Worm (Caenorhabditis elegans) whole organism, late embryonic: Measurements from ENCODE around the gene clec-252.
A peak's percentile ranks its signal among the peaks of the same experiment; 100 is the strongest.

ENCODE experiments used
- C08G9.2 ChIP-seq: sonication (generic microtip); optimal IDR thresholded peaks from 2 replicates; lab custom pipeline; 2016; ENCODE audit warnings: mild to moderate bottlenecking, missing genetic modification characterization, moderate library complexity, missing compliant biosample characterization
- F13H6.1 ChIP-seq: sonication (generic microtip); optimal IDR thresholded peaks from 2 replicates; lab custom pipeline; 2016; ENCODE audit warnings: missing genetic modification characterization, missing compliant biosample characterization
- K02D7.2 ChIP-seq: sonication (generic microtip); optimal IDR thresholded peaks from 2 replicates; lab custom pipeline; 2017; ENCODE audit warnings: mild to moderate bottlenecking, missing genetic modification characterization, missing compliant biosample characterization
- K09A11.1 ChIP-seq: sonication (generic microtip); optimal IDR thresholded peaks from 2 replicates; lab custom pipeline; 2017; ENCODE audit warnings: antibody characterized with exemption, mild to moderate bottlenecking, missing genetic modification characterization, missing compliant biosample characterization; ENCODE audit not compliant: insufficient read depth
- T23F11.4 ChIP-seq: fragments of 200-800 bp; sonication (Bioruptor generic); optimal IDR thresholded peaks from 2 replicates; lab custom pipeline; 2018; ENCODE audit warnings: mild to moderate bottlenecking, missing genetic modification characterization, missing compliant biosample characterization
- ceh-19 ChIP-seq: fragments of 200-800 bp; sonication (Bioruptor generic); optimal IDR thresholded peaks from 2 replicates; lab custom pipeline; 2018; ENCODE audit warnings: mild to moderate bottlenecking, missing genetic modification characterization, missing compliant biosample characterization
- ceh-2 ChIP-seq: sonication (generic microtip); optimal IDR thresholded peaks from 2 replicates; lab custom pipeline; 2016; ENCODE audit warnings: missing genotype, missing genetic modification characterization, missing compliant biosample characterization
- ceh-22 ChIP-seq: sonication (generic microtip); optimal IDR thresholded peaks from 2 replicates; lab custom pipeline; 2017; ENCODE audit warnings: missing biosample characterization, missing genetic modification characterization
- ceh-24 ChIP-seq: sonication (generic microtip); optimal IDR thresholded peaks from 2 replicates; lab custom pipeline; 2016; ENCODE audit warnings: mild to moderate bottlenecking, missing genetic modification characterization, missing compliant biosample characterization
- ceh-31 ChIP-seq: sonication (generic microtip); optimal IDR thresholded peaks from 2 replicates; lab custom pipeline; 2016; ENCODE audit warnings: missing genetic modification characterization, missing compliant biosample characterization
- ceh-34 ChIP-seq: sonication (generic microtip); optimal IDR thresholded peaks from 2 replicates; lab custom pipeline; 2016; ENCODE audit warnings: mild to moderate bottlenecking, missing genetic modification characterization, missing compliant biosample characterization
- ceh-48 ChIP-seq: sonication (generic microtip); optimal IDR thresholded peaks from 2 replicates; lab custom pipeline; 2016; ENCODE audit warnings: missing genetic modification characterization, inconsistent platforms, missing compliant biosample characterization
- ceh-9 ChIP-seq: sonication (generic microtip); optimal IDR thresholded peaks from 2 replicates; lab custom pipeline; 2016; ENCODE audit warnings: mild to moderate bottlenecking, missing genetic modification characterization, inconsistent platforms, missing compliant biosample characterization
- che-1 ChIP-seq: sonication (generic microtip); optimal IDR thresholded peaks from 2 replicates; lab custom pipeline; 2016; ENCODE audit warnings: mild to moderate bottlenecking, missing genetic modification characterization, missing compliant biosample characterization
- dmd-4 ChIP-seq: sonication (generic microtip); optimal IDR thresholded peaks from 2 replicates; lab custom pipeline; 2016; ENCODE audit warnings: borderline replicate concordance, missing genetic modification characterization, missing compliant biosample characterization
- dve-1 ChIP-seq: sonication (generic microtip); optimal IDR thresholded peaks from 2 replicates; lab custom pipeline; 2017; ENCODE audit warnings: antibody characterized with exemption, mild to moderate bottlenecking, missing genetic modification characterization, missing compliant biosample characterization
- elt-4 ChIP-seq: sonication (generic microtip); optimal IDR thresholded peaks from 2 replicates; lab custom pipeline; 2016; ENCODE audit warnings: missing genetic modification characterization, missing compliant biosample characterization
- eyg-1 ChIP-seq: sonication (generic microtip); optimal IDR thresholded peaks from 2 replicates; lab custom pipeline; 2016; ENCODE audit warnings: missing genotype, missing genetic modification characterization, missing compliant biosample characterization
- fax-1 ChIP-seq: sonication (generic microtip); optimal IDR thresholded peaks from 2 replicates; lab custom pipeline; 2016; ENCODE audit warnings: missing genotype, missing genetic modification characterization, missing compliant biosample characterization
- fkh-10 ChIP-seq: fragments of 150-350 bp; optimal IDR thresholded peaks from 2 replicates; lab custom pipeline; 2014; ENCODE audit warnings: missing biosample characterization, missing genetic modification reagents, missing genetic modification characterization
- fkh-6 ChIP-seq: sonication (generic microtip); optimal IDR thresholded peaks from 2 replicates; lab custom pipeline; 2016; ENCODE audit warnings: missing genetic modification characterization, missing compliant biosample characterization
- gmeb-2 ChIP-seq: sonication (generic microtip); optimal IDR thresholded peaks from 2 replicates; lab custom pipeline; 2016; ENCODE audit warnings: missing genetic modification characterization, inconsistent platforms, missing compliant biosample characterization
- hlh-13 ChIP-seq: fragments of 200-800 bp; sonication (Bioruptor generic); optimal IDR thresholded peaks from 2 replicates; lab custom pipeline; 2018; ENCODE audit warnings: mild to moderate bottlenecking, missing genetic modification characterization, missing compliant biosample characterization
- hlh-15 ChIP-seq: sonication (generic microtip); optimal IDR thresholded peaks from 2 replicates; lab custom pipeline; 2016; ENCODE audit warnings: missing genetic modification characterization, missing compliant biosample characterization
- hlh-30 ChIP-seq: sonication (generic microtip); optimal IDR thresholded peaks from 2 replicates; lab custom pipeline; 2017; ENCODE audit warnings: antibody characterized with exemption, missing genetic modification characterization, missing compliant biosample characterization; ENCODE audit not compliant: insufficient read depth
- hlh-8 ChIP-seq: sonication (generic microtip); optimal IDR thresholded peaks from 2 replicates; lab custom pipeline; 2016; ENCODE audit warnings: missing genotype, missing genetic modification characterization, missing compliant biosample characterization
- lim-6 ChIP-seq: sonication (generic microtip); optimal IDR thresholded peaks from 2 replicates; lab custom pipeline; 2016; ENCODE audit warnings: missing genetic modification characterization, missing compliant biosample characterization
- madf-2 ChIP-seq: sonication (generic microtip); optimal IDR thresholded peaks from 2 replicates; lab custom pipeline; 2017; ENCODE audit warnings: missing genetic modification characterization, missing compliant biosample characterization
- mec-3 ChIP-seq: sonication (generic microtip); optimal IDR thresholded peaks from 2 replicates; lab custom pipeline; 2016; ENCODE audit warnings: borderline replicate concordance, missing genetic modification characterization, missing compliant biosample characterization
- nfya-1 ChIP-seq: sonication (generic microtip); optimal IDR thresholded peaks from 2 replicates; lab custom pipeline; 2017; ENCODE audit warnings: missing genetic modification characterization, mild to moderate bottlenecking, missing compliant biosample characterization, antibody characterized with exemption, moderate library complexity
- nhr-11 ChIP-seq: fragments of 150-350 bp; optimal IDR thresholded peaks from 2 replicates; lab custom pipeline; 2014; ENCODE audit warnings: missing biosample characterization, missing genetic modification characterization
- nhr-232 ChIP-seq: sonication (generic microtip); optimal IDR thresholded peaks from 2 replicates; lab custom pipeline; 2016; ENCODE audit warnings: missing genetic modification characterization, missing compliant biosample characterization
- npax-4 ChIP-seq: sonication (generic microtip); optimal IDR thresholded peaks from 2 replicates; lab custom pipeline; 2016; ENCODE audit warnings: missing genetic modification characterization, missing compliant biosample characterization
- pag-3 ChIP-seq: sonication (generic microtip); optimal IDR thresholded peaks from 2 replicates; lab custom pipeline; 2016; ENCODE audit warnings: missing compliant biosample characterization, missing genetic modification characterization, borderline replicate concordance
- pat-9 ChIP-seq: fragments of 200-800 bp; sonication (Bioruptor generic); optimal IDR thresholded peaks from 2 replicates; lab custom pipeline; 2018; ENCODE audit warnings: mild to moderate bottlenecking, missing genetic modification characterization, moderate library complexity, missing compliant biosample characterization
- pha-2 ChIP-seq: sonication (generic microtip); optimal IDR thresholded peaks from 2 replicates; lab custom pipeline; 2017; ENCODE audit warnings: mild to moderate bottlenecking, missing genetic modification characterization, missing compliant biosample characterization
- pqm-1 ChIP-seq: sonication (generic microtip); optimal IDR thresholded peaks from 2 replicates; lab custom pipeline; 2016; ENCODE audit warnings: missing genetic modification characterization, missing compliant biosample characterization
- pros-1 ChIP-seq: fragments of 150-350 bp; optimal IDR thresholded peaks from 2 replicates; lab custom pipeline; 2014; ENCODE audit warnings: missing biosample characterization, missing genetic modification reagents, missing genetic modification characterization
- ref-2 ChIP-seq: sonication (generic microtip); optimal IDR thresholded peaks from 2 replicates; lab custom pipeline; 2016; ENCODE audit warnings: missing genetic modification characterization, missing compliant biosample characterization
- rnt-1 ChIP-seq: sonication (generic microtip); optimal IDR thresholded peaks from 2 replicates; lab custom pipeline; 2016; ENCODE audit warnings: missing genetic modification characterization, missing compliant biosample characterization
- sdc-2 ChIP-seq: sonication (generic microtip); optimal IDR thresholded peaks from 2 replicates; lab custom pipeline; 2016; ENCODE audit warnings: missing genotype, missing genetic modification characterization, missing compliant biosample characterization
- sox-4 ChIP-seq: sonication (generic microtip); optimal IDR thresholded peaks from 2 replicates; lab custom pipeline; 2017; ENCODE audit warnings: mild to moderate bottlenecking, missing genetic modification characterization, inconsistent platforms, missing compliant biosample characterization
- syd-9 ChIP-seq: sonication (generic microtip); optimal IDR thresholded peaks from 2 replicates; lab custom pipeline; 2016; ENCODE audit warnings: mild to moderate bottlenecking, missing genetic modification characterization, moderate library complexity, missing compliant biosample characterization
- tbx-7 ChIP-seq: sonication (generic microtip); optimal IDR thresholded peaks from 2 replicates; lab custom pipeline; 2016; ENCODE audit warnings: missing genotype, missing genetic modification characterization, missing compliant biosample characterization
- ttx-3 ChIP-seq: sonication (generic microtip); optimal IDR thresholded peaks from 2 replicates; lab custom pipeline; 2016; ENCODE audit warnings: missing genetic modification reagents, missing genetic modification characterization, missing compliant biosample characterization
- unc-42 ChIP-seq: sonication (generic microtip); optimal IDR thresholded peaks from 2 replicates; lab custom pipeline; 2016; ENCODE audit warnings: missing genotype, missing genetic modification characterization, missing compliant biosample characterization
- unc-55 ChIP-seq: sonication (generic microtip); optimal IDR thresholded peaks from 2 replicates; lab custom pipeline; 2017; ENCODE audit warnings: missing biosample characterization, missing genetic modification reagents, missing genetic modification characterization
- zip-5 ChIP-seq: sonication (generic microtip); optimal IDR thresholded peaks from 2 replicates; lab custom pipeline; 2016; ENCODE audit warnings: missing genetic modification characterization, missing compliant biosample characterization
- ztf-16 ChIP-seq: sonication (generic microtip); optimal IDR thresholded peaks from 2 replicates; lab custom pipeline; 2017; ENCODE audit warnings: missing genetic modification characterization, missing compliant biosample characterization

The clec-252 gene

DNA sequence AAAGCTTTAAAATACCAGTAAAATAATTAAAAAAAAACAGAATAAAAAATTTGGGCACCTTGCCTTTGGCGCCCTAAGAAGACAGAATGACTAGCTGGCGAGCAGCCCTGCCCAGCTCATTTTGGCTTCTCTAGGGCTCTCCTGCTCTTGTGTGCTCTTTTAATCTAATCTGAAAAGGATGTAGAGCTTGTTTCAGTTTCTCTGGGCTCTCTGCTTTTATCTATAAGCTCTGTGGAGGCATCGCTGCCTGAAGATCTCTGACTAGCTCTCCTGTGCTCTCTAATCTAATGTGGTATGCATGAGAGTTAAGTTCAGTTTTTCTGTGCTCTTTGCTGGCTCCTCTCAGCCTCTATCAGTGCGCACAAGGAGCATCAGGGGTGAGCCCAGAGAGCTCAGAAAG lies 22.8 kb downstream of the clec-252 start:
- TF ChIP-seq unc-42 (peak; percentile 72), pha-2 (no peak)

DNA sequence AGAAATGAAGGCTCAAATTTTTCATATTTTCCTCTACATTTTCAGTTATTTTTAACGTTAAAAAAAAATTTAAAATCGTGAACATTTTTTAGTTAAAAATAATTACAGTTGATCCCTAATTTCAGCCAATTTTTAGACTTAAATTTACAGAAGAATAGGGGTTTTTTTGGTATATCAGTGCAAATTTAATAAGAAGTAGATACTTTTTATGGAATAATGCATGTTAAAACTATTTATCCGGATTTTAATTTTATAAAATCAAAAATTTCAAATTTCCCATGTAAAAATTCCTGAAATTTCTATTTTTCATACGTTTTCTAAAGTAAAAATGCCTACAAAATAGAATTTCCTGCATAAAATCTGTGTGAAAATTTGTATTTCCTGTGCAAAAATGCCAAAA lies 24.6 kb downstream of the clec-252 start:
- TF ChIP-seq K02D7.2 (tag; lab: Kevin White, UChicago), result no peak
- no peak for TF ChIP-seq ceh-34
- no peak for TF ChIP-seq T23F11.4 (GFP tag; lab: Kevin White, UChicago)
- TF ChIP-seq pros-1 (tag; lab: Kevin White, UChicago), result no peak
- no peak for TF ChIP-seq pag-3 (tag; lab: Kevin White, UChicago)
- TF ChIP-seq madf-2 (tag; lab: Kevin White, UChicago), result no peak
- no peak for TF ChIP-seq K09A11.1 (tag; lab: Kevin White, UChicago)
- TF ChIP-seq ceh-19 (GFP tag; lab: Kevin White, UChicago), result no peak

ce11 chrV:18723604-18724003 lies 25.0 kb downstream of the clec-252 start:
- no peak for TF ChIP-seq ref-2 (tag; lab: Kevin White, UChicago)
- peak; percentile 56 for TF ChIP-seq lim-6 (tag; lab: Kevin White, UChicago)
- no peak for TF ChIP-seq che-1 (tag; lab: Kevin White, UChicago)
- peak; percentile 49 for TF ChIP-seq C08G9.2
- TF ChIP-seq F13H6.1 (tag; lab: Kevin White, UChicago), result peak; percentile 58
- TF ChIP-seq nhr-232, result no peak
- TF ChIP-seq hlh-13 (GFP tag; lab: Kevin White, UChicago), result no peak
- no peak for TF ChIP-seq tbx-7 (tag; lab: Kevin White, UChicago)
- peak; percentile 97 for TF ChIP-seq nfya-1 (tag; lab: Kevin White, UChicago)
- TF ChIP-seq pat-9 (tag; lab: Kevin White, UChicago), result peak; percentile 49
- no peak for TF ChIP-seq elt-4 (tag; lab: Kevin White, UChicago)
- peak; percentile 79 for TF ChIP-seq pros-1 (tag; lab: Kevin White, UChicago)
- no peak for TF ChIP-seq nhr-11 (tag; lab: Kevin White, UChicago)
- peak; percentile 59 for TF ChIP-seq pha-2
- TF ChIP-seq ceh-31 (tag; lab: Kevin White, UChicago), result peak; percentile 97
- TF ChIP-seq unc-55 (GFP tag; lab: Kevin White, UChicago), result peak; percentile 92
- TF ChIP-seq pqm-1 (tag; lab: Kevin White, UChicago), result peak; percentile 65
- TF ChIP-seq ceh-9 (tag; lab: Kevin White, UChicago), result no peak
- no peak for TF ChIP-seq ceh-24 (tag; lab: Kevin White, UChicago)
- no peak for TF ChIP-seq npax-4 (tag; lab: Kevin White, UChicago)
- TF ChIP-seq unc-42, result peak; percentile 85
- TF ChIP-seq fkh-10, result no peak
- TF ChIP-seq hlh-15 (tag; lab: Kevin White, UChicago), result no peak
- no peak for TF ChIP-seq ttx-3 (tag; lab: Kevin White, UChicago)
- peak; percentile 29 for TF ChIP-seq syd-9
- peak; percentile 90 for TF ChIP-seq ceh-48 (tag; lab: Kevin White, UChicago)
- peak; percentile 35 for TF ChIP-seq dmd-4 (tag; lab: Kevin White, UChicago)
- peak; percentile 7 for TF ChIP-seq ceh-2 (tag; lab: Kevin White, UChicago)
- peak; percentile 67 for TF ChIP-seq hlh-30
- peak; percentile 61 for TF ChIP-seq sdc-2 (tag; lab: Kevin White, UChicago)
- peak; percentile 21 for TF ChIP-seq rnt-1 (tag; lab: Kevin White, UChicago)
- TF ChIP-seq sox-4, result no peak
- TF ChIP-seq K02D7.2 (tag; lab: Kevin White, UChicago), result no peak
- peak; percentile 18 for TF ChIP-seq fkh-6 (tag; lab: Kevin White, UChicago)
- TF ChIP-seq madf-2 (tag; lab: Kevin White, UChicago), result no peak
- no peak for TF ChIP-seq zip-5 (tag; lab: Kevin White, UChicago)
- TF ChIP-seq ceh-34, result peak; percentile 50
- no peak for TF ChIP-seq gmeb-2 (tag; lab: Kevin White, UChicago)
- TF ChIP-seq dve-1 (tag; lab: Kevin White, UChicago), result peak; percentile 52
- TF ChIP-seq ceh-22, result peak; percentile 9
- no peak for TF ChIP-seq mec-3 (tag; lab: Kevin White, UChicago)
- TF ChIP-seq ztf-16 (tag; lab: Kevin White, UChicago), result peak; percentile 26
- no peak for TF ChIP-seq hlh-8 (tag; lab: Kevin White, UChicago)
- TF ChIP-seq eyg-1 (tag; lab: Kevin White, UChicago), result no peak
- TF ChIP-seq fax-1 (tag; lab: Kevin White, UChicago), result no peak
